Fruit fly (Drosophila melanogaster) whole organism, embryonic: ENCODE measurements around the gene Gyc89Da.

Experiments
- Blimp-1 ChIP-seq: fragments of 200-800 bp; sonication (Bioruptor generic); optimal IDR thresholded peaks from 3 replicates; lab custom pipeline; 2018; ENCODE audit warnings: missing biosample characterization, missing genetic modification characterization, mild to moderate bottlenecking, moderate library complexity, missing genetic modification reagents
- CG1024 ChIP-seq: fragments of 200-800 bp; sonication (Bioruptor generic); IDR thresholded peaks from 2 replicates; pipeline ENCODE4 v1.3.6; 2022; ENCODE audit warnings: missing biosample characterization, missing genetic modification characterization
- CG11085 ChIP-seq: fragments of 200-800 bp; sonication (Bioruptor generic); IDR thresholded peaks from 2 replicates; pipeline ENCODE4 v1.3.6; 2022; ENCODE audit warnings: missing biosample characterization, missing genetic modification characterization
- CG11456 ChIP-seq: fragments of 200-800 bp; sonication (Bioruptor generic); IDR thresholded peaks from 3 replicates; pipeline ENCODE4 v1.3.6; 2022; ENCODE audit warnings: missing biosample characterization, missing genetic modification characterization
- CG12769 ChIP-seq: fragments of 200-800 bp; sonication (Bioruptor generic); optimal IDR thresholded peaks from 2 replicates; lab custom pipeline; 2019; ENCODE audit warnings: missing biosample characterization, mild to moderate bottlenecking, missing genetic modification characterization, moderate library complexity
- CG15269 ChIP-seq: fragments of 200-800 bp; sonication (Bioruptor generic); optimal IDR thresholded peaks from 2 replicates; lab custom pipeline; 2018; ENCODE audit warnings: missing biosample characterization, mild to moderate bottlenecking, missing genetic modification characterization, moderate library complexity
- CG17385 ChIP-seq: fragments of 200-800 bp; sonication (Bioruptor generic); optimal IDR thresholded peaks from 3 replicates; lab custom pipeline; 2018; ENCODE audit warnings: missing biosample characterization, mild to moderate bottlenecking, missing genetic modification characterization
- CG18619 ChIP-seq: fragments of 200-800 bp; sonication (Bioruptor generic); optimal IDR thresholded peaks from 3 replicates; lab custom pipeline; 2017; ENCODE audit warnings: missing biosample characterization, mild to moderate bottlenecking, missing genetic modification characterization
- CG3065 ChIP-seq: fragments of 200-800 bp; sonication (Bioruptor generic); optimal IDR thresholded peaks from 2 replicates; lab custom pipeline; 2016; ENCODE audit warnings: missing biosample characterization, missing genetic modification characterization
- CG34224 ChIP-seq: fragments of 200-800 bp; sonication (Bioruptor generic); IDR thresholded peaks from 3 replicates; pipeline ENCODE4 v1.3.6; 2022; ENCODE audit warnings: missing biosample characterization, missing genetic modification characterization; ENCODE audit not compliant: partially characterized antibody
- CG6254 ChIP-seq: fragments of 200-800 bp; sonication (Bioruptor generic); optimal IDR thresholded peaks from 3 replicates; lab custom pipeline; 2017; ENCODE audit warnings: mild to moderate bottlenecking, missing biosample characterization, missing genetic modification reagents, missing genetic modification characterization
- CG6272 ChIP-seq: fragments of 200-800 bp; sonication (Bioruptor generic); IDR thresholded peaks from 2 replicates; pipeline ENCODE4 v1.3.6; 2022; ENCODE audit warnings: missing biosample characterization, missing genetic modification characterization
- CG6654 ChIP-seq: fragments of 200-800 bp; sonication (Bioruptor generic); optimal IDR thresholded peaks from 2 replicates; lab custom pipeline; 2017; ENCODE audit warnings: missing biosample characterization, mild to moderate bottlenecking, missing genetic modification characterization
- CG6683 ChIP-seq: fragments of 200-800 bp; sonication (Bioruptor generic); optimal IDR thresholded peaks from 2 replicates; lab custom pipeline; 2017; ENCODE audit warnings: missing biosample characterization, mild to moderate bottlenecking, missing genetic modification characterization, missing genetic modification reagents
- CG6689 ChIP-seq: fragments of 200-800 bp; sonication (Bioruptor generic); IDR thresholded peaks from 2 replicates; pipeline ENCODE4 v1.3.6; 2022; ENCODE audit warnings: missing biosample characterization, missing genetic modification characterization
- CG7357 ChIP-seq: fragments of 200-800 bp; sonication (Bioruptor generic); IDR thresholded peaks from 3 replicates; pipeline ENCODE4 v1.3.6; 2022; ENCODE audit warnings: missing biosample characterization, missing genetic modification characterization
- CG8089 ChIP-seq: fragments of 200-800 bp; sonication (Bioruptor generic); optimal IDR thresholded peaks from 3 replicates; lab custom pipeline; 2016; ENCODE audit warnings: missing biosample characterization, missing genetic modification characterization
- Chrac-16 ChIP-seq: fragments of 200-800 bp; sonication (Bioruptor generic); optimal IDR thresholded peaks from 3 replicates; lab custom pipeline; 2016; ENCODE audit warnings: missing biosample characterization, missing genetic modification characterization
- Dek ChIP-seq: fragments of 200-800 bp; sonication (Bioruptor generic); optimal IDR thresholded peaks from 3 replicates; lab custom pipeline; 2019; ENCODE audit warnings: missing biosample characterization, mild to moderate bottlenecking, missing genetic modification characterization, moderate library complexity
- H15 ChIP-seq: fragments of 200-800 bp; sonication (Bioruptor generic); IDR thresholded peaks from 3 replicates; pipeline ENCODE4 v1.3.6; 2022; ENCODE audit warnings: missing biosample characterization, missing genetic modification characterization
- HLH3B ChIP-seq: fragments of 200-800 bp; sonication (Bioruptor generic); IDR thresholded peaks from 2 replicates; pipeline ENCODE4 v1.3.6; 2022; ENCODE audit warnings: missing biosample characterization, missing genetic modification characterization
- Meics ChIP-seq: fragments of 200-800 bp; sonication (Bioruptor generic); optimal IDR thresholded peaks from 2 replicates; lab custom pipeline; 2017; ENCODE audit warnings: missing biosample characterization, mild to moderate bottlenecking, missing genetic modification characterization
- Myb ChIP-seq: fragments of 200-800 bp; sonication (Bioruptor generic); optimal IDR thresholded peaks from 2 replicates; lab custom pipeline; 2016; ENCODE audit warnings: missing biosample characterization, missing genetic modification characterization
- NC2β ChIP-seq: fragments of 200-800 bp; sonication (Bioruptor generic); optimal IDR thresholded peaks from 2 replicates; lab custom pipeline; 2016; ENCODE audit warnings: missing biosample characterization, missing genetic modification characterization
- Oli ChIP-seq: fragments of 200-800 bp; sonication (Bioruptor generic); optimal IDR thresholded peaks from 2 replicates; lab custom pipeline; 2018; ENCODE audit warnings: missing biosample characterization, mild to moderate bottlenecking, missing genetic modification characterization, moderate library complexity
- PHDP ChIP-seq: fragments of 200-800 bp; sonication (Bioruptor generic); optimal IDR thresholded peaks from 3 replicates; lab custom pipeline; 2018; ENCODE audit warnings: missing biosample characterization, mild to moderate bottlenecking, missing genetic modification characterization, moderate library complexity
- Taf1 ChIP-seq: fragments of 200-800 bp; sonication (Bioruptor generic); IDR thresholded peaks from 2 replicates; pipeline ENCODE4 v1.3.6; 2022; ENCODE audit warnings: missing biosample characterization, missing genetic modification characterization
- ac ChIP-seq: fragments of 200-800 bp; sonication (Bioruptor generic); optimal IDR thresholded peaks from 3 replicates; lab custom pipeline; 2017; ENCODE audit warnings: missing biosample characterization, mild to moderate bottlenecking, missing genetic modification characterization
- cas ChIP-seq: fragments of 200-800 bp; sonication (Bioruptor generic); IDR thresholded peaks from 2 replicates; pipeline ENCODE4 v1.3.6; 2022; ENCODE audit warnings: missing biosample characterization, missing genetic modification characterization
- caup ChIP-seq: fragments of 200-800 bp; sonication (Bioruptor generic); optimal IDR thresholded peaks from 3 replicates; lab custom pipeline; 2017; ENCODE audit warnings: missing biosample characterization, mild to moderate bottlenecking, missing genetic modification characterization, moderate library complexity; ENCODE audit not compliant: severe bottlenecking
- chinmo ChIP-seq: fragments of 200-800 bp; sonication (Bioruptor generic); IDR thresholded peaks from 4 replicates; pipeline ENCODE4 v1.3.6; 2022; ENCODE audit warnings: missing biosample characterization, missing genetic modification characterization; ENCODE audit not compliant: partially characterized antibody
- croc ChIP-seq: fragments of 200-800 bp; sonication (Bioruptor generic); conservative IDR thresholded peaks from 3 replicates; pipeline ENCODE4 v1.3.6; 2022; ENCODE audit warnings: missing biosample characterization, missing genetic modification characterization
- cwo ChIP-seq: fragments of 200-800 bp; sonication (Bioruptor generic); optimal IDR thresholded peaks from 3 replicates; lab custom pipeline; 2017; ENCODE audit warnings: missing biosample characterization, missing genetic modification characterization, mild to moderate bottlenecking, moderate library complexity, missing genetic modification reagents
- dati ChIP-seq: fragments of 200-800 bp; sonication (Bioruptor generic); IDR thresholded peaks from 2 replicates; pipeline ENCODE4 v1.3.6; 2022; ENCODE audit warnings: missing biosample characterization, missing genetic modification characterization
- hkb ChIP-seq, 2 experiments: fragments of 200-800 bp in 1 of 2; fragments of >200 bp in 1 of 2; sonication (Bioruptor generic) in 1 of 2; IDR thresholded peaks in 1 of 2; optimal IDR thresholded peaks in 1 of 2; 2 replicates each; pipeline versions ENCODE4 v1.3.6 to Lab custom; 2017 to 2022; ENCODE audit warnings: missing biosample characterization in 1 of 2, missing genetic modification characterization in 1 of 2
- hth ChIP-seq: fragments of >200 bp; optimal IDR thresholded peaks from 2 replicates; lab custom pipeline; 2017; ENCODE audit warnings: inconsistent platforms
- ind ChIP-seq: fragments of 200-800 bp; sonication (Bioruptor generic); optimal IDR thresholded peaks from 3 replicates; lab custom pipeline; 2016; ENCODE audit warnings: missing biosample characterization, missing genetic modification characterization
- inv ChIP-seq: fragments of 200-800 bp; sonication (Bioruptor generic); IDR thresholded peaks from 2 replicates; pipeline ENCODE4 v1.3.6; 2022; ENCODE audit warnings: missing biosample characterization, missing genetic modification characterization; ENCODE audit not compliant: partially characterized antibody
- jumu ChIP-seq: fragments of 200-800 bp; sonication (Bioruptor generic); optimal IDR thresholded peaks from 3 replicates; lab custom pipeline; 2016; ENCODE audit warnings: missing biosample characterization, missing genetic modification characterization
- kni ChIP-seq: fragments of 200-800 bp; sonication (Bioruptor generic); optimal IDR thresholded peaks from 3 replicates; lab custom pipeline; 2017; ENCODE audit warnings: mild to moderate bottlenecking, missing biosample characterization, missing genetic modification reagents, missing genetic modification characterization
- nerfin-1 ChIP-seq: fragments of 200-800 bp; sonication (Bioruptor generic); optimal IDR thresholded peaks from 3 replicates; lab custom pipeline; 2019; ENCODE audit warnings: missing biosample characterization, mild to moderate bottlenecking, missing genetic modification characterization, moderate library complexity
- pan ChIP-seq, 4 experiments: fragments of >200 bp in 3 of 4; fragments of 200-800 bp in 1 of 4; sonication (Bioruptor generic) in 1 of 4; optimal IDR thresholded peaks in 3 of 4; IDR thresholded peaks in 1 of 4; 2 replicates each; pipeline versions ENCODE4 v1.3.6 to Lab custom; 2017 to 2022; ENCODE audit warnings: missing biosample characterization in 2 of 4, missing genetic modification characterization in 2 of 4, mixed read lengths in 1 of 4
- prd ChIP-seq, 3 experiments: fragments of >200 bp in 2 of 3; fragments of 200-800 bp in 1 of 3; sonication (Bioruptor generic) in 1 of 3; optimal IDR thresholded peaks in 2 of 3; IDR thresholded peaks in 1 of 3; 2 replicates in 2 of 3; 3 replicates in 1 of 3; pipeline versions ENCODE4 v1.3.6 to Lab custom; 2017 to 2022; ENCODE audit warnings: missing biosample characterization in 1 of 3, missing genetic modification characterization in 1 of 3
- sob ChIP-seq: fragments of 200-800 bp; sonication (Bioruptor generic); IDR thresholded peaks from 2 replicates; pipeline ENCODE4 v1.3.6; 2022; ENCODE audit warnings: missing biosample characterization, missing genetic modification characterization
- tio ChIP-seq: fragments of 200-800 bp; sonication (Bioruptor generic); optimal IDR thresholded peaks from 2 replicates; lab custom pipeline; 2017; ENCODE audit warnings: missing biosample characterization, missing genetic modification characterization, inconsistent platforms
- unc-4 ChIP-seq: fragments of 200-800 bp; sonication (Bioruptor generic); IDR thresholded peaks from 2 replicates; pipeline ENCODE4 v1.3.6; 2022; ENCODE audit warnings: missing biosample characterization, missing genetic modification characterization; ENCODE audit not compliant: partially characterized antibody

Gyc89Da gene

dm6 chr3R:16469501-16470263, 2.7 kb upstream of the Gyc89Da start, which contains the start of the genes CG42232 and CSN5 (continued):
- TF ChIP-seq Meics (GFP tag; lab: Kevin White, UChicago) (peak; percentile 15), CG17385 (GFP tag; lab: Kevin White, UChicago) (peak; percentile 49), CG11085 (GFP tag; lab: Robert Waterston, UW) (peak; percentile 36; the same call in 1 of the 2 replicates), H15 (GFP tag; lab: Robert Waterston, UW) (peak; percentile 23; the same call in 1 of the 3 replicates), CG6654 (GFP tag; lab: Kevin White, UChicago) (no peak), dati (GFP tag; lab: Robert Waterston, UW) (no peak), croc (no peak; the same call in 2 of the 3 replicates), jumu (GFP tag; lab: Kevin White, UChicago) (peak; percentile 54), Myb (GFP tag; lab: Kevin White, UChicago) (peak; percentile 96), nerfin-1 (tag; lab: Kevin White, UChicago) (peak; percentile 99), CG1024 (peak; percentile 32; the same call in 1 of the 2 replicates), sob (GFP tag; lab: Robert Waterston, UW) (0 out of 2 replicates have a peak, but pooled peaks have one; percentile 18), CG6272 (GFP tag; lab: Robert Waterston, UW) (peak; percentile 45; the same call in 1 of the 2 replicates), hkb (optimal IDR thresholded peaks at IDR 0.05; lab: Kevin White, UChicago) (no peak), hkb (GFP tag; IDR thresholded peaks at IDR 0.05; lab: Robert Waterston, UW) (peak; percentile 51; the same call in 1 of the 2 replicates), Taf1 (GFP tag; lab: Robert Waterston, UW) (no peak), Chrac-16 (GFP tag; lab: Kevin White, UChicago) (peak; percentile 71), CG34224 (no peak), CG6683 (GFP tag; lab: Kevin White, UChicago) (no peak), cwo (no peak), pan (optimal IDR thresholded peaks at IDR 0.05; lab: Kevin White, UChicago) (no peak), pan (GFP tag; optimal IDR thresholded peaks at IDR 0.05 in 1 of 2, IDR thresholded peaks at IDR 0.05 in 1 of 2) (peak in 1 of 2 experiments; percentile 53), CG11456 (GFP tag; lab: Robert Waterston, UW) (peak; percentile 69; the same call in 2 of the 3 replicates), CG12769 (tag; lab: Kevin White, UChicago) (no peak), PHDP (tag; lab: Kevin White, UChicago) (no peak), CG3065 (GFP tag; lab: Kevin White, UChicago) (no peak), CG15269 (tag; lab: Kevin White, UChicago) (no peak), hth (lab: Kevin White, UChicago) (no peak), caup (GFP tag; lab: Kevin White, UChicago) (no peak), kni (GFP tag; lab: Kevin White, UChicago) (no peak), Blimp-1 (GFP tag; lab: Kevin White, UChicago) (no peak), CG6254 (GFP tag; lab: Kevin White, UChicago) (peak; percentile 21), CG7357 (no peak; the same call in 2 of the 3 replicates), Oli (tag; lab: Kevin White, UChicago) (no peak), ac (GFP tag; lab: Kevin White, UChicago) (no peak), unc-4 (GFP tag; lab: Robert Waterston, UW) (peak; percentile 50; the same call in 1 of the 2 replicates), ind (GFP tag; lab: Kevin White, UChicago) (no peak), inv (GFP tag; lab: Robert Waterston, UW) (no peak), prd (optimal IDR thresholded peaks at IDR 0.05; lab: Kevin White, UChicago) (no peak), prd (GFP tag; IDR thresholded peaks at IDR 0.05; lab: Robert Waterston, UW) (peak; percentile 59; the same call in 2 of the 3 replicates), cas (GFP tag; lab: Robert Waterston, UW) (peak; percentile 31; the same call in 1 of the 2 replicates), HLH3B (no peak), CG8089 (no peak), Dek (tag; lab: Kevin White, UChicago) (peak; percentile 28), chinmo (GFP tag; lab: Robert Waterston, UW) (no peak), NC2β (GFP tag; lab: Kevin White, UChicago) (peak; percentile 40), CG6689 (GFP tag; lab: Robert Waterston, UW) (peak; percentile 59), tio (peak; percentile 41), CG18619 (GFP tag; lab: Kevin White, UChicago) (peak; percentile 9)
